Worm (Caenorhabditis elegans) whole organism, L2 larva: Measurements from ENCODE around the gene C55A6.7.

ENCODE experiments used
- C34F6.9 ChIP-seq: fragments of 150-350 bp; optimal IDR thresholded peaks from 2 replicates; lab custom pipeline; 2014; ENCODE audit warnings: missing biosample characterization, missing genetic modification characterization
- aly-2 ChIP-seq: fragments of 150-350 bp; optimal IDR thresholded peaks from 2 replicates; lab custom pipeline; 2014; ENCODE audit warnings: missing biosample characterization, missing genetic modification characterization
- egl-27 ChIP-seq: sonication (generic microtip); optimal IDR thresholded peaks from 3 replicates; lab custom pipeline; 2017; ENCODE audit warnings: missing biosample characterization, missing genetic modification reagents, missing genetic modification characterization
- elt-1 ChIP-seq: fragments of 150-350 bp; optimal IDR thresholded peaks from 2 replicates; lab custom pipeline; 2014; ENCODE audit warnings: missing biosample characterization, missing genetic modification characterization
- lin-13 ChIP-seq: fragments of 150-350 bp; optimal IDR thresholded peaks from 2 replicates; lab custom pipeline; 2014; ENCODE audit warnings: missing biosample characterization, missing genetic modification reagents, missing genetic modification characterization
- nhr-23 ChIP-seq: fragments of 150-350 bp; optimal IDR thresholded peaks from 2 replicates; lab custom pipeline; 2014; ENCODE audit warnings: missing biosample characterization, missing genetic modification reagents, missing genetic modification characterization
- skn-1 ChIP-seq: sonication (generic microtip); optimal IDR thresholded peaks from 2 replicates; lab custom pipeline; 2017; ENCODE audit warnings: missing biosample characterization, missing genetic modification characterization
- unc-62 ChIP-seq: fragments of 150-350 bp; optimal IDR thresholded peaks from 2 replicates; lab custom pipeline; 2014; ENCODE audit warnings: missing biosample characterization, missing genetic modification reagents, missing genetic modification characterization

- no peak for TF ChIP-seq egl-27 (tag; lab: Kevin White, UChicago)
- TF ChIP-seq C34F6.9 (tag; lab: Kevin White, UChicago), result no peak
- no peak for TF ChIP-seq lin-13 (GFP tag; lab: Kevin White, UChicago)
- no peak for TF ChIP-seq unc-62 (GFP tag; lab: Kevin White, UChicago)
- no peak for TF ChIP-seq aly-2 (tag; lab: Kevin White, UChicago)
- TF ChIP-seq elt-1 (tag; lab: Kevin White, UChicago), result no peak
- no peak for TF ChIP-seq nhr-23 (tag; lab: Kevin White, UChicago)
- TF ChIP-seq skn-1 (tag; lab: Kevin White, UChicago), result no peak
Measured at ce11 chrV:11500980-11501379, 19.4 kb downstream of the C55A6.7 start.
